Fruit fly (Drosophila melanogaster) whole organism, prepupa: Measurements from ENCODE around the gene Osi5.

Source experiments
- Blimp-1 ChIP-seq: fragments of 200-800 bp; sonication (Bioruptor generic); optimal IDR thresholded peaks from 3 replicates; lab custom pipeline; 2017; ENCODE audit warnings: missing biosample characterization, missing genetic modification characterization, mild to moderate bottlenecking, moderate library complexity, missing genetic modification reagents
- CG11294 ChIP-seq: fragments of 200-800 bp; sonication (Bioruptor generic); IDR thresholded peaks from 2 replicates; pipeline ENCODE4 v1.3.6; 2022; ENCODE audit warnings: missing biosample characterization, missing genetic modification characterization
- CG15336 ChIP-seq: fragments of 200-800 bp; sonication (Bioruptor generic); IDR thresholded peaks from 2 replicates; pipeline ENCODE4 v1.3.6; 2022; ENCODE audit warnings: missing biosample characterization, missing genetic modification characterization
- CG16779 ChIP-seq: fragments of 200-800 bp; sonication (Bioruptor generic); optimal IDR thresholded peaks from 3 replicates; lab custom pipeline; 2017; ENCODE audit warnings: missing biosample characterization, mild to moderate bottlenecking, missing genetic modification characterization
- CG3032 ChIP-seq: fragments of 200-800 bp; optimal IDR thresholded peaks from 2 replicates; lab custom pipeline; 2019; ENCODE audit warnings: missing biosample characterization, mild to moderate bottlenecking, missing genetic modification characterization, moderate library complexity
- CG32006 ChIP-seq: fragments of 200-800 bp; sonication (Bioruptor generic); optimal IDR thresholded peaks from 3 replicates; lab custom pipeline; 2017; ENCODE audit warnings: missing biosample characterization, mild to moderate bottlenecking, missing genetic modification characterization
- CG34406 ChIP-seq: fragments of 200-800 bp; sonication (Bioruptor generic); optimal IDR thresholded peaks from 3 replicates; lab custom pipeline; 2016; ENCODE audit warnings: missing biosample characterization, missing genetic modification characterization
- CG4318 ChIP-seq: fragments of 200-800 bp; sonication (Bioruptor generic); optimal IDR thresholded peaks from 3 replicates; lab custom pipeline; 2017; ENCODE audit warnings: missing biosample characterization, mild to moderate bottlenecking, missing genetic modification characterization
- CG6163 ChIP-seq: fragments of 200-800 bp; sonication (Bioruptor generic); IDR thresholded peaks from 3 replicates; pipeline ENCODE4 v1.3.6; 2022; ENCODE audit warnings: missing biosample characterization, missing genetic modification characterization
- CG6276 ChIP-seq: fragments of 200-800 bp; sonication (Bioruptor generic); optimal IDR thresholded peaks from 2 replicates; lab custom pipeline; 2017; ENCODE audit warnings: missing biosample characterization, mild to moderate bottlenecking, missing genetic modification characterization
- CG6792 ChIP-seq: fragments of 200-800 bp; sonication (Bioruptor generic); optimal IDR thresholded peaks from 3 replicates; lab custom pipeline; 2016; ENCODE audit warnings: missing biosample characterization, missing genetic modification characterization
- CG6808 ChIP-seq: fragments of 200-800 bp; sonication (Bioruptor generic); optimal IDR thresholded peaks from 3 replicates; lab custom pipeline; 2017; ENCODE audit warnings: missing biosample characterization, missing genetic modification characterization, mild to moderate bottlenecking, moderate library complexity, missing genetic modification reagents
- CG6854 ChIP-seq: fragments of 200-800 bp; sonication (Bioruptor generic); optimal IDR thresholded peaks from 2 replicates; lab custom pipeline; 2017; ENCODE audit warnings: missing biosample characterization, mild to moderate bottlenecking, missing genetic modification characterization
- CG7368 ChIP-seq: fragments of 200-800 bp; sonication (Bioruptor generic); optimal IDR thresholded peaks from 3 replicates; lab custom pipeline; 2016; ENCODE audit warnings: missing biosample characterization, missing genetic modification characterization
- CG8119 ChIP-seq: fragments of 200-800 bp; sonication (Bioruptor generic); IDR thresholded peaks from 3 replicates; pipeline ENCODE4 v1.3.6; 2022; ENCODE audit warnings: missing biosample characterization, missing genetic modification characterization
- CG8319 ChIP-seq: fragments of 200-800 bp; sonication (Bioruptor generic); optimal IDR thresholded peaks from 3 replicates; lab custom pipeline; 2016; ENCODE audit warnings: missing biosample characterization, missing genetic modification characterization
- CG8632 ChIP-seq: fragments of 200-800 bp; sonication (Bioruptor generic); optimal IDR thresholded peaks from 3 replicates; lab custom pipeline; 2016; ENCODE audit warnings: missing biosample characterization, missing genetic modification characterization
- CG9139 ChIP-seq: fragments of 200-800 bp; sonication (Bioruptor generic); optimal IDR thresholded peaks from 3 replicates; lab custom pipeline; 2017; ENCODE audit warnings: missing biosample characterization, mild to moderate bottlenecking, missing genetic modification characterization
- Eip78C ChIP-seq: fragments of 200-800 bp; sonication (Bioruptor generic); peaks from one replicate; lab custom pipeline; 2016; ENCODE audit warnings: missing biosample characterization, missing genetic modification characterization
- Gug ChIP-seq: fragments of 200-800 bp; sonication (Bioruptor generic); IDR thresholded peaks from 2 replicates; pipeline ENCODE4 v1.3.6; 2022; ENCODE audit warnings: missing biosample characterization, missing genetic modification characterization
- Hr4 ChIP-seq: fragments of 200-800 bp; sonication (Bioruptor generic); optimal IDR thresholded peaks from 3 replicates; lab custom pipeline; 2016; ENCODE audit warnings: missing biosample characterization, missing genetic modification characterization
- Lpt ChIP-seq: fragments of 200-800 bp; sonication (Bioruptor generic); optimal IDR thresholded peaks from 3 replicates; lab custom pipeline; 2016; ENCODE audit warnings: missing biosample characterization, missing genetic modification characterization
- Met ChIP-seq: fragments of 200-800 bp; sonication (Bioruptor generic); optimal IDR thresholded peaks from 3 replicates; lab custom pipeline; 2016; ENCODE audit warnings: missing biosample characterization, missing genetic modification characterization
- Smox ChIP-seq: fragments of 200-800 bp; sonication (Bioruptor generic); optimal IDR thresholded peaks from 3 replicates; lab custom pipeline; 2016; ENCODE audit warnings: missing biosample characterization, missing genetic modification characterization
- Sox102F ChIP-seq: fragments of 200-800 bp; sonication (Bioruptor generic); optimal IDR thresholded peaks from 2 replicates; lab custom pipeline; 2016; ENCODE audit warnings: missing biosample characterization, mild to moderate bottlenecking, missing genetic modification characterization
- Sox15 ChIP-seq: fragments of 200-800 bp; sonication (Bioruptor generic); optimal IDR thresholded peaks from 3 replicates; lab custom pipeline; 2016; ENCODE audit warnings: missing biosample characterization, missing genetic modification characterization
- achi ChIP-seq: fragments of 200-800 bp; sonication (Bioruptor generic); optimal IDR thresholded peaks from 3 replicates; lab custom pipeline; 2016; ENCODE audit warnings: missing biosample characterization, missing genetic modification characterization
- dac ChIP-seq: fragments of 200-800 bp; sonication (Bioruptor generic); optimal IDR thresholded peaks from 2 replicates; lab custom pipeline; 2017; ENCODE audit warnings: missing biosample characterization, mild to moderate bottlenecking, missing genetic modification characterization
- eg ChIP-seq: fragments of 200-800 bp; sonication (Bioruptor generic); IDR thresholded peaks from 3 replicates; pipeline ENCODE4 v1.3.6; 2022; ENCODE audit warnings: missing biosample characterization, missing genetic modification characterization
- fd59A ChIP-seq: fragments of 200-800 bp; sonication (Bioruptor generic); optimal IDR thresholded peaks from 2 replicates; lab custom pipeline; 2017; ENCODE audit warnings: missing biosample characterization, mild to moderate bottlenecking, missing genetic modification characterization, missing genetic modification reagents
- fd85E ChIP-seq: fragments of 200-800 bp; sonication (Bioruptor generic); optimal IDR thresholded peaks from 3 replicates; lab custom pipeline; 2016; ENCODE audit warnings: missing biosample characterization, missing genetic modification characterization
- fkh ChIP-seq: fragments of 200-800 bp; sonication (Bioruptor generic); optimal IDR thresholded peaks from 3 replicates; lab custom pipeline; 2017; ENCODE audit warnings: missing biosample characterization, mild to moderate bottlenecking, missing genetic modification characterization, moderate library complexity
- net ChIP-seq: fragments of 200-800 bp; sonication (Bioruptor generic); optimal IDR thresholded peaks from 3 replicates; lab custom pipeline; 2016; ENCODE audit warnings: missing biosample characterization, missing genetic modification characterization
- pdm3 ChIP-seq: fragments of 200-800 bp; sonication (Bioruptor generic); optimal IDR thresholded peaks from 3 replicates; lab custom pipeline; 2016; ENCODE audit warnings: missing biosample characterization, missing genetic modification characterization
- spab ChIP-seq: fragments of 200-800 bp; sonication (Bioruptor generic); optimal IDR thresholded peaks from 2 replicates; lab custom pipeline; 2017; ENCODE audit warnings: missing biosample characterization, mild to moderate bottlenecking, missing genetic modification characterization, missing genetic modification reagents
- ss ChIP-seq, 2 experiments: fragments of 200-800 bp; sonication (Bioruptor generic); optimal IDR thresholded peaks; 2 replicates in 1 of 2; 3 replicates in 1 of 2; lab custom pipeline; 2017 to 2018; ENCODE audit warnings: mild to moderate bottlenecking in 2 of 2, missing biosample characterization in 2 of 2, missing genetic modification characterization in 2 of 2, moderate library complexity in 1 of 2
- topi ChIP-seq: fragments of 200-800 bp; sonication (Bioruptor generic); optimal IDR thresholded peaks from 3 replicates; lab custom pipeline; 2016; ENCODE audit warnings: missing biosample characterization, missing genetic modification characterization
- vri ChIP-seq: fragments of 200-800 bp; sonication (Bioruptor generic); optimal IDR thresholded peaks from 3 replicates; lab custom pipeline; 2016; ENCODE audit warnings: missing biosample characterization, mild to moderate bottlenecking, missing genetic modification characterization

Osi5 gene

DNA sequence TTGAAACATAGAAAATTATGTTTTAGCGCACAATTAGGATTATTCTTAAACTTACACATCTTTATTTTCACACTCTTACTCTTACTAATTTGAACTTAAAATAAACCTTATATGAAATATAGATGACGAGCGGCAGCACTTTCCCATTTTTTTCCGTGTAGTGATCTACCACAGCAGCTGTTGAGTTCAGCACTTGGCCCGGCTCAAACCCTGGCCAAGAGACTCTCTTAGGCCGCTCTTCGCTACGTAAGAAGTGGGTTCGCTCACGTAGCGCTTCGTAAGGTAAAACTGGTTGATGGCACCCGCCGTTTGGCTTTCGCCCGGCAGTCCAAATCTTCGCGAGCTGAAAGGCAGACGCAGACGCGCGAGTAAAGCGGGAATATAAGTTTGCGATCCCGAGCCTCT lies 28.8 kb upstream of the Osi5 start, which contains the start of gene Osi24 (continued):
- TF ChIP-seq CG4318 (GFP tag; lab: Kevin White, UChicago), result peak; percentile 79
- peak; percentile 96 for TF ChIP-seq Eip78C (GFP tag; lab: Kevin White, UChicago)
- TF ChIP-seq topi (GFP tag; lab: Kevin White, UChicago), result peak; percentile 68
- TF ChIP-seq CG8119, result peak; percentile 92
- TF ChIP-seq CG6163 (GFP tag; lab: Robert Waterston, UW), result peak; percentile 91
- TF ChIP-seq CG16779 (tag; lab: Kevin White, UChicago), result peak; percentile 55
- peak; percentile 51 for TF ChIP-seq vri
- peak; percentile 61 for TF ChIP-seq CG8319 (GFP tag; lab: Kevin White, UChicago)
- peak; percentile 72 for TF ChIP-seq CG6792 (GFP tag; lab: Kevin White, UChicago)
- TF ChIP-seq CG6808 (GFP tag; lab: Kevin White, UChicago), result peak; percentile 26
- peak; percentile 57 for TF ChIP-seq CG11294 (GFP tag; lab: Robert Waterston, UW)
- peak; percentile 64 for TF ChIP-seq CG34406
- TF ChIP-seq CG8632 (GFP tag; lab: Kevin White, UChicago), result peak; percentile 73
- peak; percentile 77 for TF ChIP-seq CG7368
- TF ChIP-seq CG9139 (GFP tag; lab: Kevin White, UChicago), result peak; percentile 33
- peak; percentile 64 for TF ChIP-seq Smox (GFP tag; lab: Kevin White, UChicago)
- peak; percentile 4 for TF ChIP-seq fd85E
- TF ChIP-seq Sox102F (GFP tag; lab: Kevin White, UChicago), result peak; percentile 59
- TF ChIP-seq net (GFP tag; lab: Kevin White, UChicago), result peak; percentile 88
- TF ChIP-seq Lpt (GFP tag; lab: Kevin White, UChicago), result peak; percentile 80
- TF ChIP-seq spab (GFP tag; lab: Kevin White, UChicago), result peak; percentile 58
- peak; percentile 35 for TF ChIP-seq fd59A (GFP tag; lab: Kevin White, UChicago)
- TF ChIP-seq eg (GFP tag; lab: Robert Waterston, UW), result peak; percentile 92
- no peak for TF ChIP-seq Blimp-1
- TF ChIP-seq ss (GFP tag; optimal IDR thresholded peaks at IDR 0.05; lab: Kevin White, UChicago), result peak; percentile 23 to 24
- TF ChIP-seq Met, result peak; percentile 68
- TF ChIP-seq CG6854, result no peak
- peak; percentile 78 for TF ChIP-seq achi
- peak; percentile 94 for TF ChIP-seq CG15336 (GFP tag; lab: Robert Waterston, UW)

DNA sequence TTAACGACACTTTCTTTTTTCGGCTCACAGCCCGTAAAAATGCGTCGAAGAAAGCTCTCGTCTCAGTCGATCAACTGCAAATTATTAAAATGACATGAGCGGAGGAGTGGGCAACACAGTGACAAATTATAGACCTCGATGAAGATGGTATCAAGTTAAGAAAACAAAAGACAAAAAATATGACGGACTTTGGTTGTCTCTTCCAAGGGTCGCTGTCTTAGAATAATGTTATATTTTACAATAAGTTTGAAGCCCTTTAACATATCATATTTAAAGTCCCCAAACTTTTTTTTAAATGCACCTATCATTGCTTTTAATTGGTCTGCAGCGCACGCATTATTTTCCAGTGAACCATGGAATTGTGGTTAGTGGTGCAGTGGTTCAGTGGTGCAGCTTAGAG lies 27.6 kb upstream of the Osi5 start:
- TF ChIP-seq CG6276 (GFP tag; lab: Kevin White, UChicago) (no peak), CG4318 (GFP tag; lab: Kevin White, UChicago) (peak; percentile 19), Sox15 (GFP tag; lab: Kevin White, UChicago) (no peak), Gug (GFP tag; lab: Robert Waterston, UW) (no peak), pdm3 (GFP tag; lab: Kevin White, UChicago) (peak; percentile 12), CG32006 (peak; percentile 67), CG15336 (GFP tag; lab: Robert Waterston, UW) (peak; percentile 39; the same call in 1 of the 2 replicates), Hr4 (GFP tag; lab: Kevin White, UChicago) (peak; percentile 62), Eip78C (GFP tag; lab: Kevin White, UChicago) (peak; percentile 60)

DNA sequence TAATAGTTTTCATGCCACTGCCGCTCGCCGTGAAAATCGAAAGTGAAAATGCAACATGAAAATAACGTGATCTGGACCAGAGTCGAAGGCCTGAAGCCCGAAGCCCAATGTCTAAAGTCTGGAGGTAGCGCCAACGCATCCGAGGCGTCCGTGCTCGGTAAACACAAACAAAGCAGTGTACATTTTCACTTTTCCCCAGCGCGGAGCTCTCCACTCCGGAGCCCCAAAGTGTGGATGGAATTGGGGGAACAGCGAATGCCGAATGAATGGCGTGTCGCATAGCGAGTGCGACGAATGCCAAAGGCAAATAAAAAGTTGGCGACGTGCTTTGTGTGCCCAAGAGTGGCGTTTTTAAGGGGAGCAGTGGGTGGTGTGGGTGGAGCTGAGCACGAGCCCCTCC lies 24.3 kb upstream of the Osi5 start:
- TF ChIP-seq CG3032 (no peak), CG6854 (no peak), CG6808 (GFP tag; lab: Kevin White, UChicago) (no peak), CG6276 (GFP tag; lab: Kevin White, UChicago) (peak; percentile 33), topi (GFP tag; lab: Kevin White, UChicago) (no peak), dac (GFP tag; lab: Kevin White, UChicago) (no peak), CG32006 (peak; percentile 24), Blimp-1 (peak; percentile 39), CG15336 (GFP tag; lab: Robert Waterston, UW) (no peak), fkh (GFP tag; lab: Kevin White, UChicago) (peak; percentile 64), eg (GFP tag; lab: Robert Waterston, UW) (peak; percentile 30; the same call in 1 of the 3 replicates)
